Worm (Caenorhabditis elegans): Measurements from ENCODE around the gene K07H8.5.

The K07H8.5 gene

DNA sequence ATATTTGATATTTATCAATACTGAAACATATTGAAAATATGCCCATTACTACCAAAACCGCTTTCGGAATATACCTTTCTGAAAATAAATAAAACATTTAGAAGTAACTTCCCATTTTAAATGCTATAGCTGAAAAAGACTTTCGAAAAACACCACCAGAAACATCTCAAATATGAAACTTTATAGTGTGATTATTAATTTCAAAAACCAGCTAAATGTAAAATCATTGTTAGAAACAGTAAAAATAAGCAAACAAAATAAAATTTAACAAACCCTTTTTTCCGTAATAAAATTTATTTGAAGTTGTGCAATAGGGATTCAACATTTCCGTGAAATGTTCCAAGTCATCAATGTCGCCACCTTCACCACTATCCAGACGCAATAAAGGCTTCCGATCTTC is at the start of gene K07H8.5, which contains the start of gene K07H8.8:
Gene K07H8.5 (plus strand): TSS at position 301 of the 400 bp plus-strand sequence.
Gene K07H8.8 (minus strand): TSS at position 389 of the 400 bp plus-strand sequence.
- TF ChIP-seq lin-40 (tag; optimal IDR thresholded peaks at IDR 0.05) (no peak), hmg-20 (GFP tag; IDR thresholded peaks at IDR 0.05) (no peak), Y56A3A.18 (GFP tag; IDR thresholded peaks at IDR 0.05) (no peak), sptf-2 (GFP tag; optimal IDR thresholded peaks at IDR 0.05) (no peak), Y95B8A.8 (GFP tag; IDR thresholded peaks at IDR 0.05) (no peak), C17E4.6 (GFP tag; IDR thresholded peaks at IDR 0.05) (no peak), mxl-1 (tag; optimal IDR thresholded peaks at IDR 0.05) (no peak), sdz-38 (tag; optimal IDR thresholded peaks at IDR 0.05) (no peak), F33H1.4 (GFP tag; IDR thresholded peaks at IDR 0.05) (no peak), ztf-26 (tag; optimal IDR thresholded peaks at IDR 0.05) (no peak), mes-4 (tag; optimal IDR thresholded peaks at IDR 0.05) (no peak), ccch-3 (GFP tag; optimal IDR thresholded peaks at IDR 0.05) (no peak), F57C9.4 (tag; optimal IDR thresholded peaks at IDR 0.05) (no peak), akir-1 (GFP tag; optimal IDR thresholded peaks at IDR 0.05) (no peak), tbp1 (GFP tag; optimal IDR thresholded peaks at IDR 0.05) (no peak), xnd-1 (tag; optimal IDR thresholded peaks at IDR 0.05) (no peak), nfyb-1 (GFP tag; IDR thresholded peaks at IDR 0.05) (no peak), F57A8.1 (GFP tag; optimal IDR thresholded peaks at IDR 0.05) (no peak), nhr-179 (tag; optimal IDR thresholded peaks at IDR 0.05) (no peak)

- TF ChIP-seq lir-1 (GFP tag; conservative IDR thresholded peaks at IDR 0.05) (no peak), hmg-1.2 (GFP tag; IDR thresholded peaks at IDR 0.05) (no peak), Y53F4B.3 (GFP tag; IDR thresholded peaks at IDR 0.05) (no peak), nfya-2 (GFP tag; IDR thresholded peaks at IDR 0.05) (no peak)
Observed at ce11 chrIV:8219987-8220386, 48.1 kb upstream of the K07H8.5 start, which contains the start of gene ocr-2. Gene ocr-2 (minus strand): TSS chrIV:8220087.

DNA sequence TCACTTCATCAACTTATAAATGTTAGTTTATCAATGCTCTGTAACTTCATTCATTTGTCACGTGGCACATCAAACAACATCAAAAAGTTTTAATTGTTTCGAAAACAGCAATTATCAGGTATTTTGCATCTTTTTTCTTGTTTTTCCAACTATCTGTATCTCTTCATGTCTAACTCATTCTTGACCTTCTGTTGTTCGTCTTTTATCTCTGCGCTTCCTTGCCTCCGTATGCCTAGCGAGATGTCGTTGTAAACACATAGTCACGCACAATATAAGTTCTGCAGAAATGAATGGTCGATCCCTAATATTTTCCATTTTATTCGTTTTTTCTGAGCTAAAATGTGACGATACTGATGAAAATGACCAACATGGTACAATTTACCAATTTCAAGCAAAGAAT is 46.2 kb upstream of the K07H8.5 start, which contains the start of gene gpx-6:
Gene gpx-6 (plus strand): TSS at position 257 of the 400 bp plus-strand sequence.
- TF ChIP-seq rcor-1 (GFP tag; IDR thresholded peaks at IDR 0.05) (no peak), F57A8.1 (GFP tag; optimal IDR thresholded peaks at IDR 0.05) (no peak), lsy-27 (tag; optimal IDR thresholded peaks at IDR 0.05; ENCODE audit: borderline replicate concordance, insufficient read depth) (no peak), hlh-26 (GFP tag; conservative IDR thresholded peaks at IDR 0.05) (no peak), ceh-58 (GFP tag; IDR thresholded peaks at IDR 0.05) (no peak), hmg-20 (GFP tag; IDR thresholded peaks at IDR 0.05) (no peak), attf-3 (GFP tag; conservative IDR thresholded peaks at IDR 0.05) (no peak), efl-1 (GFP tag; optimal IDR thresholded peaks at IDR 0.05) (no peak), attf-6 (GFP tag; IDR thresholded peaks at IDR 0.05) (no peak), hsf-1 (GFP tag; IDR thresholded peaks at IDR 0.05) (no peak), pha-4 (tag; optimal IDR thresholded peaks at IDR 0.05) (no peak), B0019.2 (GFP tag; conservative IDR thresholded peaks at IDR 0.05) (no peak), ceh-40 (GFP tag; IDR thresholded peaks at IDR 0.05) (no peak), lin-40 (tag; optimal IDR thresholded peaks at IDR 0.05) (no peak)

DNA sequence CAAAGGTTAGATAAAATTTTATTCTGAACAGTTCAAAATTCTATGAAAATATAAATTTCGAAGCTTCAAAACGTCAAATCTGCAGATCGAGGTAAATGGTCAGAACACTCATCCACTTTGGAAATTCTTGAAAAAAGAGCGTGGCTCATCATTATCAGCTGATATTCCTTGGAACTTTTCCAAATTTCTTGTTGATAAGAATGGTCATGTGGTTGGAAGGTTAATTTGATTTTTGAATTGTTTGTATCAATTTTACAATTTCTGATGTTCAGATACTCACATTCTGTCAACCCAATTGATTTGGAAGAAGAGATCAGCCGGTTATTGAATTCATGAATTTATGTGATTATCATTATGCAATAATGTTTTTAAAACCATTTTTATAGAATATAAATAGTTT is 45.1 kb upstream of the K07H8.5 start:
- TF ChIP-seq hmg-20 (GFP tag; IDR thresholded peaks at IDR 0.05) (no peak), nhr-80 (tag; optimal IDR thresholded peaks at IDR 0.05) (peak; percentile 14), B0035.1 (tag; optimal IDR thresholded peaks at IDR 0.05) (no peak), B0261.1 (tag; optimal IDR thresholded peaks at IDR 0.05) (no peak)

Data from whole organism, young adult.